Worm (Caenorhabditis elegans): Measurements from ENCODE around the gene mec-10.
A peak's percentile ranks its signal among the peaks of the same experiment; 100 is the strongest.

mec-10 gene

ce11 chrX:8429503-8429902 lies 40.6 kb downstream of the mec-10 start:
- TF ChIP-seq mml-1 (tag; optimal IDR thresholded peaks at IDR 0.05) (no peak), elt-1 (tag; optimal IDR thresholded peaks at IDR 0.05) (no peak), zag-1 (tag; optimal IDR thresholded peaks at IDR 0.05) (no peak), ceh-9 (tag; optimal IDR thresholded peaks at IDR 0.05) (no peak), jun-1 (tag; optimal IDR thresholded peaks at IDR 0.05) (no peak), lin-39 (tag; optimal IDR thresholded peaks at IDR 0.05) (no peak), lin-15B (tag; optimal IDR thresholded peaks at IDR 0.05) (no peak), ceh-16 (tag; optimal IDR thresholded peaks at IDR 0.05) (no peak), ama-1 (optimal IDR thresholded peaks at IDR 0.05) (no peak), fos-1 (tag; optimal IDR thresholded peaks at IDR 0.05) (no peak), pha-4 (tag; optimal IDR thresholded peaks at IDR 0.05) (no peak), fkh-2 (tag; optimal IDR thresholded peaks at IDR 0.05) (no peak)

DNA sequence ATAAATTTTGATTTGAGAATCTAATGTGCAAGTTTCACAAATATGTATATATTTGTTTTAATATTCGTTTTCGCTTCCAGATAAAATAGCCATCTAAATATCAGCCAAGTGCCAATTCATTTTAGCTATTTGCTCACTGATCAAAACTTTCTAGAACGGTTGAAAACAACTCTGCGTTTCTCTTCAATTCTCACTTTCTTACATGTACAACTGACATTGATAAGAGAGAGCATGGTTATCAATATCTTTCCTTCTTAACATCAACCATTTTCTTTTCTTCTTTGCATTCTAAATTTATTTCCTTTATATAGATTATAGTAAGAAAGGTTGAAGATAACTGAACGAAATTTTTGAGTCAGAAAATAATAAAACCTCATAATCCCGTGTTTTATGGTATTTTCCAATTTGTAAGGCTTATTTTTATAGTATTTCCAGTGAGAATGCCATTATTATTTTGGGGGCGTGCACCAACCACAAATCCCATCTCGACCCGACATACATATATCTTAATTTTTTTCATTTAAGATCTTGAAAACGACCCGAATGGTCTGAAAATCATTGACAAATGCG lies 41.7 kb downstream of the mec-10 start, which contains the start of gene F08F1.3:
Gene F08F1.3 (plus strand): TSS at position 520 of the 570 bp plus-strand sequence.
- peak; percentile 23 for TF ChIP-seq pqm-1 (tag; optimal IDR thresholded peaks at IDR 0.05)
- no peak for TF ChIP-seq fos-1 (tag; optimal IDR thresholded peaks at IDR 0.05)
- TF ChIP-seq elt-2 (tag; optimal IDR thresholded peaks at IDR 0.05), result peak; percentile 74
- TF ChIP-seq pha-4 (tag; optimal IDR thresholded peaks at IDR 0.05), result peak; percentile 42
- no peak for TF ChIP-seq nhr-11 (tag; optimal IDR thresholded peaks at IDR 0.05)

- no peak for TF ChIP-seq daf-12 (tag; optimal IDR thresholded peaks at IDR 0.05)
- peak; percentile 51 for TF ChIP-seq nhr-25 (tag; optimal IDR thresholded peaks at IDR 0.05)
Observed at ce11 chrX:8426160-8426712, 43.9 kb downstream of the mec-10 start.

ce11 chrX:8424286-8424685 lies 45.8 kb downstream of the mec-10 start:
- TF ChIP-seq pha-4 (tag; optimal IDR thresholded peaks at IDR 0.05) (peak; percentile 4), R02D3.7 (tag; optimal IDR thresholded peaks at IDR 0.05) (no peak), nhr-25 (tag; optimal IDR thresholded peaks at IDR 0.05) (peak; percentile 4)

DNA sequence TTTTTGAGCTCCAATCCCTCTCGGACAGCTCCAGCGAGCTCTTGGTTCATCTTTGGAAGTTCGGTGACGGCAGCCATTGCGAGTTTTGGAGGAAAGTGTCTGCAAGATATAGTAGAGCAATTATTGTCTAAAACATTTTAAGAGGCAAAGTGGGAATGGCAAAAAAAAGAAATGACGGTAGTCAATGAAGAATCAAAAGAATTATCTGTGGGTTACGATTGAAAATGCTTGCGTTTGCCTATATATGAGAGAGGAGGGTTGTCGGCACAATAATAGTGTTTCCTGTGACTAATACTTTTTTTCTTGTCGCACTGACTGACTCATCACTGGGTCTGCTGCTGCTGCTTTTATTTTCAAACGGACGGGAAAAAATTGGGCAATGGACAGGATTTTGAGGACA lies 46.5 kb downstream of the mec-10 start, which contains the start of gene tth-1:
Gene tth-1 (minus strand): TSS at position 101 of the 400 bp plus-strand sequence.
- TF ChIP-seq nhr-25 (tag; optimal IDR thresholded peaks at IDR 0.05) (no peak), lin-15B (tag; optimal IDR thresholded peaks at IDR 0.05) (no peak), ztf-4 (tag; optimal IDR thresholded peaks at IDR 0.05) (no peak), unc-39 (tag; optimal IDR thresholded peaks at IDR 0.05) (no peak), egl-5 (tag; optimal IDR thresholded peaks at IDR 0.05) (no peak)

- TF ChIP-seq pha-4 (tag; optimal IDR thresholded peaks at IDR 0.05), result peak; percentile 33
- TF ChIP-seq nhr-25 (tag; optimal IDR thresholded peaks at IDR 0.05), result no peak
- TF ChIP-seq nhr-237 (tag; optimal IDR thresholded peaks at IDR 0.05), result no peak
- no peak for TF ChIP-seq elt-3 (tag; optimal IDR thresholded peaks at IDR 0.05)
- TF ChIP-seq elt-2 (tag; optimal IDR thresholded peaks at IDR 0.05), result peak; percentile 52
- no peak for TF ChIP-seq ztf-11 (tag; optimal IDR thresholded peaks at IDR 0.05)
- TF ChIP-seq pqm-1 (tag; optimal IDR thresholded peaks at IDR 0.05), result peak; percentile 71
Observed at ce11 chrX:8423199-8423598, 46.9 kb downstream of the mec-10 start.

- TF ChIP-seq pha-4 (tag; optimal IDR thresholded peaks at IDR 0.05) (peak; percentile 77), pqm-1 (tag; optimal IDR thresholded peaks at IDR 0.05) (no peak), ztf-11 (tag; optimal IDR thresholded peaks at IDR 0.05) (no peak), nhr-11 (tag; optimal IDR thresholded peaks at IDR 0.05) (no peak), hmg-11 (tag; optimal IDR thresholded peaks at IDR 0.05) (peak; percentile 41), R02D3.7 (tag; optimal IDR thresholded peaks at IDR 0.05) (peak; percentile 93), lsy-12 (tag; optimal IDR thresholded peaks at IDR 0.05) (no peak), nhr-12 (tag; optimal IDR thresholded peaks at IDR 0.05) (no peak), elt-2 (tag; optimal IDR thresholded peaks at IDR 0.05) (peak; percentile 45), snpc-4 (tag; optimal IDR thresholded peaks at IDR 0.05) (peak; percentile 62), nhr-23 (tag; optimal IDR thresholded peaks at IDR 0.05) (peak; percentile 78), sea-2 (GFP tag; optimal IDR thresholded peaks at IDR 0.05) (no peak), nhr-77 (tag; optimal IDR thresholded peaks at IDR 0.05) (no peak), nfya-1 (tag; optimal IDR thresholded peaks at IDR 0.05; ENCODE audit: insufficient read depth) (peak; percentile 70), nhr-76 (tag; optimal IDR thresholded peaks at IDR 0.05) (no peak), fkh-10 (GFP tag; optimal IDR thresholded peaks at IDR 0.05) (no peak), lin-39 (tag; optimal IDR thresholded peaks at IDR 0.05) (peak; percentile 69), ama-1 (optimal IDR thresholded peaks at IDR 0.05) (no peak), fkh-2 (tag; optimal IDR thresholded peaks at IDR 0.05) (no peak), nhr-28 (tag; optimal IDR thresholded peaks at IDR 0.05) (no peak), egl-5 (tag; optimal IDR thresholded peaks at IDR 0.05) (no peak), unc-39 (tag; optimal IDR thresholded peaks at IDR 0.05) (no peak), elt-3 (tag; optimal IDR thresholded peaks at IDR 0.05) (no peak), mml-1 (tag; optimal IDR thresholded peaks at IDR 0.05) (no peak), ceh-28 (tag; optimal IDR thresholded peaks at IDR 0.05) (peak; percentile 9), fos-1 (tag; optimal IDR thresholded peaks at IDR 0.05) (no peak), ceh-16 (tag; optimal IDR thresholded peaks at IDR 0.05) (no peak), ztf-4 (tag; optimal IDR thresholded peaks at IDR 0.05) (no peak), nhr-67 (tag; optimal IDR thresholded peaks at IDR 0.05) (no peak), ZK546.5 (tag; optimal IDR thresholded peaks at IDR 0.05) (no peak)
Observed at ce11 chrX:8422020-8422419, 48.1 kb downstream of the mec-10 start, which contains the start of gene tag-123. TSS of gene tag-123 (minus strand) at chrX:8422055.
